Worm (Caenorhabditis elegans) whole organism, early embryonic: Measurements from ENCODE around the gene msd-4.

ENCODE experiments used
- B0310.2 ChIP-seq: sonication (generic microtip); optimal IDR thresholded peaks from 2 replicates; lab custom pipeline; 2016; ENCODE audit warnings: mild to moderate bottlenecking, missing genetic modification characterization, missing compliant biosample characterization
- F13C5.2 ChIP-seq: sonication (generic microtip); optimal IDR thresholded peaks from 2 replicates; lab custom pipeline; 2017; ENCODE audit warnings: mild to moderate bottlenecking, missing genetic modification characterization, inconsistent platforms, missing compliant biosample characterization
- aly-1 ChIP-seq: sonication (generic microtip); optimal IDR thresholded peaks from 2 replicates; lab custom pipeline; 2016; ENCODE audit warnings: missing genetic modification characterization, missing compliant biosample characterization
- ama-1 ChIP-seq: fragments of 150-350 bp; optimal IDR thresholded peaks from 2 replicates; lab custom pipeline; 2014
- ceh-13 ChIP-seq: fragments of 200-800 bp; sonication (Bioruptor generic); optimal IDR thresholded peaks from 2 replicates; lab custom pipeline; 2018; ENCODE audit warnings: mild to moderate bottlenecking, missing genetic modification characterization, missing compliant biosample characterization
- ceh-36 ChIP-seq: sonication (generic microtip); optimal IDR thresholded peaks from 2 replicates; lab custom pipeline; 2016; ENCODE audit warnings: missing genetic modification characterization, inconsistent platforms, missing compliant biosample characterization
- ets-7 ChIP-seq: sonication (generic microtip); optimal IDR thresholded peaks from 2 replicates; lab custom pipeline; 2016; ENCODE audit warnings: missing genotype, missing genetic modification characterization, missing compliant biosample characterization
- flt-1 ChIP-seq: fragments of 200-800 bp; sonication (Bioruptor generic); IDR thresholded peaks from 2 replicates; pipeline ENCODE4 v1.3.6; 2022; ENCODE audit warnings: missing genetic modification characterization, missing compliant biosample characterization
- hmbx-1 ChIP-seq: sonication (generic microtip); optimal IDR thresholded peaks from 2 replicates; lab custom pipeline; 2016; ENCODE audit warnings: mild to moderate bottlenecking, missing genetic modification characterization, missing compliant biosample characterization
- hmg-4 ChIP-seq: fragments of 200-800 bp; sonication (Bioruptor generic); optimal IDR thresholded peaks from 2 replicates; lab custom pipeline; 2018; ENCODE audit warnings: mild to moderate bottlenecking, missing genetic modification characterization, missing compliant biosample characterization
- hnd-1 ChIP-seq: sonication (generic microtip); optimal IDR thresholded peaks from 2 replicates; lab custom pipeline; 2016; ENCODE audit warnings: missing genetic modification characterization, missing compliant biosample characterization
- pes-1 ChIP-seq: fragments of 200-800 bp; sonication (Bioruptor generic); IDR thresholded peaks from 2 replicates; pipeline ENCODE4 v1.3.6; 2022; ENCODE audit warnings: missing genetic modification reagents, missing genetic modification characterization, missing compliant biosample characterization
- scrt-1 ChIP-seq: fragments of 200-800 bp; sonication (Bioruptor generic); IDR thresholded peaks from 2 replicates; pipeline ENCODE4 v1.3.6; 2022; ENCODE audit warnings: missing genetic modification characterization, missing compliant biosample characterization
- sea-1 ChIP-seq: fragments of 200-800 bp; sonication (Bioruptor generic); conservative IDR thresholded peaks from 2 replicates; pipeline ENCODE4 v1.3.6; 2022; ENCODE audit warnings: missing genetic modification characterization, missing compliant biosample characterization
- tbx-11 ChIP-seq: fragments of 200-800 bp; sonication (Bioruptor generic); IDR thresholded peaks from 2 replicates; pipeline ENCODE4 v1.3.6; 2022; ENCODE audit warnings: missing genetic modification characterization, missing compliant biosample characterization
- tbx-37 ChIP-seq: fragments of 200-800 bp; sonication (Bioruptor generic); conservative IDR thresholded peaks from 2 replicates; pipeline ENCODE4 v1.3.6; 2022; ENCODE audit warnings: missing genetic modification reagents, missing genetic modification characterization, missing compliant biosample characterization
- tra-4 ChIP-seq: sonication (generic microtip); optimal IDR thresholded peaks from 2 replicates; lab custom pipeline; 2017; ENCODE audit warnings: missing genetic modification characterization, missing compliant biosample characterization

The msd-4 gene

ce11 chrIII:4879445-4879844, 10.9 kb upstream of the msd-4 start, which contains the start of gene C35D10.1:
TSS of gene C35D10.1 (plus strand) at chrIII:4879745.
- TF ChIP-seq hmbx-1 (no peak), hmg-4 (no peak), tbx-11 (GFP tag; lab: Robert Waterston, UW) (no peak), ceh-13 (GFP tag; lab: Kevin White, UChicago) (no peak), ama-1 (lab: Kevin White, UChicago) (no peak), B0310.2 (tag; lab: Kevin White, UChicago) (no peak), tbx-37 (GFP tag; lab: Robert Waterston, UW) (no peak), scrt-1 (GFP tag; lab: Robert Waterston, UW) (no peak), ceh-36 (tag; lab: Kevin White, UChicago) (no peak), tra-4 (tag; lab: Kevin White, UChicago) (no peak)

- TF ChIP-seq ets-7 (tag; lab: Kevin White, UChicago): no peak
- peak; percentile 35 for TF ChIP-seq hmg-4
Observed at ce11 chrIII:4878281-4878680, 9.7 kb upstream of the msd-4 start, which contains the start of the genes tost-1 and arx-6. TSS of gene tost-1 (minus strand) at chrIII:4878311. TSS of gene arx-6 (plus strand) at chrIII:4878658.

ce11 chrIII:4875663-4876062, 7.1 kb upstream of the msd-4 start:
- no peak for TF ChIP-seq ets-7 (tag; lab: Kevin White, UChicago)
- TF ChIP-seq flt-1 (GFP tag; lab: Robert Waterston, UW): no peak
- no peak for TF ChIP-seq ama-1 (lab: Kevin White, UChicago)
- TF ChIP-seq tbx-37 (GFP tag; lab: Robert Waterston, UW): no peak
- TF ChIP-seq ceh-13 (GFP tag; lab: Kevin White, UChicago): no peak
- TF ChIP-seq hmg-4: no peak

ce11 chrIII:4874671-4875070, 6.1 kb upstream of the msd-4 start, which contains the start of gene C35D10.12:
TSS of gene C35D10.12 (minus strand) at chrIII:4874771.
- TF ChIP-seq hmbx-1: no peak
- no peak for TF ChIP-seq tra-4 (tag; lab: Kevin White, UChicago)

ce11 chrIII:4873395-4873794, 4.9 kb upstream of the msd-4 start:
- TF ChIP-seq hmbx-1 (no peak), pes-1 (GFP tag; lab: Robert Waterston, UW) (no peak), tra-4 (tag; lab: Kevin White, UChicago) (no peak), hnd-1 (tag; lab: Kevin White, UChicago) (no peak), ceh-36 (tag; lab: Kevin White, UChicago) (no peak), aly-1 (tag; lab: Kevin White, UChicago) (no peak), F13C5.2 (tag; lab: Kevin White, UChicago) (no peak), flt-1 (GFP tag; lab: Robert Waterston, UW) (no peak), scrt-1 (GFP tag; lab: Robert Waterston, UW) (no peak), tbx-37 (GFP tag; lab: Robert Waterston, UW) (no peak)

- no peak for TF ChIP-seq B0310.2 (tag; lab: Kevin White, UChicago)
- no peak for TF ChIP-seq tbx-37 (GFP tag; lab: Robert Waterston, UW)
- no peak for TF ChIP-seq hmg-4
- no peak for TF ChIP-seq hmbx-1
Observed at ce11 chrIII:4870478-4870877, 1.9 kb upstream of the msd-4 start, which contains the start of gene gipc-1. TSS of gene gipc-1 (plus strand) at chrIII:4870778.

ce11 chrIII:4866762-4867161, 1.8 kb downstream of the msd-4 start, which contains the start of gene C35D10.17:
TSS of gene C35D10.17 (plus strand) at chrIII:4867062.
- TF ChIP-seq hnd-1 (tag; lab: Kevin White, UChicago) (no peak), hmbx-1 (no peak)

- TF ChIP-seq hmbx-1 (no peak), B0310.2 (tag; lab: Kevin White, UChicago) (no peak), tra-4 (tag; lab: Kevin White, UChicago) (no peak), sea-1 (no peak), hnd-1 (tag; lab: Kevin White, UChicago) (no peak), F13C5.2 (tag; lab: Kevin White, UChicago) (no peak), tbx-37 (GFP tag; lab: Robert Waterston, UW) (no peak), tbx-11 (GFP tag; lab: Robert Waterston, UW) (no peak)
Observed at ce11 chrIII:4863127-4863526, 5.4 kb downstream of the msd-4 start, which contains the start of gene coq-8. TSS of gene coq-8 (plus strand) at chrIII:4863427.

ce11 chrIII:4861744-4862401, 6.7 kb downstream of the msd-4 start, which contains the start of the genes C35D10.10 and C35D10.5:
TSS of gene C35D10.10 (minus strand) at chrIII:4861794.
TSS of gene C35D10.5 (plus strand) at chrIII:4862351.
- TF ChIP-seq tbx-11 (GFP tag; lab: Robert Waterston, UW) (no peak), ceh-36 (tag; lab: Kevin White, UChicago) (no peak), tbx-37 (GFP tag; lab: Robert Waterston, UW) (no peak), ceh-13 (GFP tag; lab: Kevin White, UChicago) (no peak), hmbx-1 (no peak), hmg-4 (no peak), sea-1 (no peak), hnd-1 (tag; lab: Kevin White, UChicago) (no peak), ets-7 (tag; lab: Kevin White, UChicago) (no peak)
